Fruit fly (Drosophila melanogaster) whole organism: ENCODE data around the gene CG7156.

ENCODE experiments used
- CG8478 ChIP-seq: fragments of >200 bp; optimal IDR thresholded peaks from 2 replicates; lab custom pipeline; 2018; ENCODE audit warnings: inconsistent platforms
- Dll ChIP-seq: fragments of >200 bp; optimal IDR thresholded peaks from 2 replicates; lab custom pipeline; 2017
- EcR ChIP-seq, 2 experiments: fragments of >200 bp; optimal IDR thresholded peaks; 2 replicates each; lab custom pipeline; 2017; ENCODE audit warnings: missing biosample characterization in 2 of 2, missing genetic modification characterization in 2 of 2, missing genetic modification reagents in 2 of 2
- pan ChIP-seq: fragments of >200 bp; optimal IDR thresholded peaks from 2 replicates; lab custom pipeline; 2017
- psq ChIP-seq: fragments of >200 bp; optimal IDR thresholded peaks from 2 replicates; lab custom pipeline; 2017
- usp ChIP-seq: fragments of >200 bp; optimal IDR thresholded peaks from 2 replicates; lab custom pipeline; 2017; ENCODE audit warnings: missing biosample characterization, missing genetic modification characterization, mixed read lengths

CG7156 gene

DNA sequence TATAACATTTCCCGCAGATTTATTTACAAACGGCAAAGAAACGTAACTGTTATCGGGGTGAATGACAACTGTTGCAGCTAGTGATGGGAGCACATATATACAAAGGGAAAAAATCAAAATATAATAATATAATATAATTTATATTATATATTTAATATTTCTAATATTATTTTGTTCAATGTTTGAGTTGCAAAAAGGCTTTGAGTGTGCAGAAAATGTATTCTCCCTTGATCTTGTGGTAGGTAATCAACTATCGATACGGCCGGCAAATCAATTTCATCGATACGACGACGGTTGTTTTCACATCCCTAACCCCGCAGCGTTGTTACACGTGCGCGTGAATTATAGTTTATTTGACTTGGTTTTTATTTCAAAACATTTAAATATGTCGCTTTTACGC is 18.5 kb downstream of the CG7156 start, which contains the start of the genes mTerf5 and Non3:
TSS of gene mTerf5 (minus strand) at position 249 of the 400 bp plus-strand sequence.
TSS of gene Non3 (plus strand) at position 289 of the 400 bp plus-strand sequence.
- no peak for TF ChIP-seq psq
- TF ChIP-seq usp (GFP tag; lab: Kevin White, UChicago) = no peak
- no peak for TF ChIP-seq Dll
- no peak for TF ChIP-seq pan (lab: Kevin White, UChicago)
- no peak for TF ChIP-seq EcR (GFP tag; optimal IDR thresholded peaks at IDR 0.05; lab: Kevin White, UChicago)
- no peak for TF ChIP-seq CG8478 (lab: Kevin White, UChicago)

DNA sequence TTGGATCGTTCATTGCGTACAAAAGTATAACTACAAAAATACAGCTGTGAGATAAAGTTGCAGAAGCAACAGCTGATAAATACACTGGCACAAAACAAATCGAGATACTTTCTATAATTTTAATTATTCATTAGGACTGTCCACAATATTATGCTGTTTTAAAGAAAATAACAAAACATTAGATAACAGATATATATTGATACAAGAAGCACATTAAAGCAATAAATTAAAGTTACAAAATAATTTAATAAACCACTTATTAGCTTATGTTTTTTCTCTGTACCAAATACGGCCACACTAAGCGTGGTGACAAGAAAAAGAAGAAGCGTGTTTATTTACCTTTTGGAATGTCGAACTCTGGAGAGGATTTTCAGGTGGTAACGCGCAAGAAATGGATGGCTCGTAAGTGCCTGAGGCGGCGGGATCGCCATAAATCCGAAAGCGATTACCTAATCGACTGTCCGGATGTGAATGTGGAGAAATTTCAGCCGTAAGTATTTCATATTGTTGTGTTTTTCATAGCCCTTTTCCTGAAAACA is 21.7 kb downstream of the CG7156 start, which contains the start of the genes CG7988 and CG7183:
TSS of gene CG7988 (plus strand) at position 316 of the 539 bp plus-strand sequence.
TSS of gene CG7183 (minus strand) at position 489 of the 539 bp plus-strand sequence.
- no peak for TF ChIP-seq pan (lab: Kevin White, UChicago)
- TF ChIP-seq psq = no peak
- no peak for TF ChIP-seq Dll
- no peak for TF ChIP-seq CG8478 (lab: Kevin White, UChicago)
- TF ChIP-seq usp (GFP tag; lab: Kevin White, UChicago) = no peak
- TF ChIP-seq EcR (GFP tag; optimal IDR thresholded peaks at IDR 0.05; lab: Kevin White, UChicago) = no peak

DNA sequence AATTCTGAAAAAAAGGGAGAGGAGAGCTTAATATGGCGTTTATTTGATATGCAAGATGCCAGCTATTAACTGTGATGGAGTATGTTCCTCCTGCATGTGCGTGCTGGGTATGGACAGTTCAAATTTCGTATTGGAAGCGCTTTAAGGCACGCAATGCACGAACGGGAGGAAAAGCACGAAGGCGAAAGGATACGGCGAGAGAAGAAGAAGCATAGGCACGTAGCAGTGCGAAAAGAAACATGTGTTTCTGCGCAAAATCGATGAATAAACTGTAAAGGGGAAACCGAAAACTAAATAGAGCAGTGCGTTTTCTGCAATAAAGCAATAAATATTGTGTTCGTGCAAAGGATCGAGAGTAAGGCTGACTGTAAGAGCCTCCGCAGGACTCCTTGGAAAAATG is 26.1 kb downstream of the CG7156 start, which contains the start of gene CG14314:
TSS of gene CG14314 (plus strand) at position 243 of the 400 bp plus-strand sequence.
- no peak for TF ChIP-seq Dll
- TF ChIP-seq EcR (GFP tag; optimal IDR thresholded peaks at IDR 0.05; lab: Kevin White, UChicago) = no peak
- TF ChIP-seq CG8478 (lab: Kevin White, UChicago) = no peak
- no peak for TF ChIP-seq psq

DNA sequence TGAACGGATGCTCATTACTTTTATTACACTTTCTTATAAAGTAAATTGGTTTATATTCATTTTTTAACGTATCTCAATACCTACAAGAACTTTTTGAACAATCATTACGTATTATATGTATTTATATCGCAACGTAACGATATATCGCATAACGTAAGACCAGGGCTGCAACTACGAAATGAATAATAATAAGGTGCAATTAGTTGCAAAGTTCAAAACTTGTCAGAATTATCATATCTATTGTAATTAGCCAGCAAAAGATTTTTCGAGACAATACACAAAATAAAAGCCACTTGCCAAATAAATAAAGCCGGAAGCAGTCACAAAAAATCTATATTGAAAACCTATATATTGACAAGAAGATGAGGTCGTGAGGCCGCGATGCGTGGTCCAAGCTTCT is 26.7 kb downstream of the CG7156 start:
- TF ChIP-seq psq = no peak
- no peak for TF ChIP-seq pan (lab: Kevin White, UChicago)
- no peak for TF ChIP-seq usp (GFP tag; lab: Kevin White, UChicago)
- no peak for TF ChIP-seq CG8478 (lab: Kevin White, UChicago)
- TF ChIP-seq Dll = no peak
- no peak for TF ChIP-seq EcR (GFP tag; optimal IDR thresholded peaks at IDR 0.05; lab: Kevin White, UChicago)

DNA sequence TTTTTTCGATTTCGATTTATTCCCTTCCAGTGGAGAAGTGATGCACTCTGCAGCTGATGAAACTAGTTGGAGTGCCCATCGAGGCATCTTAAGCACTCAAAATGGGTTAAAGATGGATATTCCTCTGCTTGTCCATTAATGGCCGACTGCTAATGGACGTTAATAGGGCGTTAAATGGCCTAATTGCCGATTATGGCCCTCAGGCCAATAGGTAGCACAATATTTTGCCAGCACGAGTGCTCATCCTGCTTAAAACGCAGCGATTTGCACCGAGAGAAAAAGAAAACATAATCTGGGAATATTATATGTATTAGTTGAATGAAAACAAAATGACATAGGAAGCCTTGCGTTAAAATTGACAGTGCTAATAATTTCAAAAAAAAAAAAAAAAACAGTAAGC is 33.5 kb downstream of the CG7156 start, which contains the start of gene CG44158:
TSS of gene CG44158 (plus strand) at position 301 of the 400 bp plus-strand sequence.
- no peak for TF ChIP-seq Dll
- no peak for TF ChIP-seq EcR (GFP tag; optimal IDR thresholded peaks at IDR 0.05; lab: Kevin White, UChicago)
- TF ChIP-seq psq = no peak
- no peak for TF ChIP-seq pan (lab: Kevin White, UChicago)
- no peak for TF ChIP-seq usp (GFP tag; lab: Kevin White, UChicago)
- no peak for TF ChIP-seq CG8478 (lab: Kevin White, UChicago)

DNA sequence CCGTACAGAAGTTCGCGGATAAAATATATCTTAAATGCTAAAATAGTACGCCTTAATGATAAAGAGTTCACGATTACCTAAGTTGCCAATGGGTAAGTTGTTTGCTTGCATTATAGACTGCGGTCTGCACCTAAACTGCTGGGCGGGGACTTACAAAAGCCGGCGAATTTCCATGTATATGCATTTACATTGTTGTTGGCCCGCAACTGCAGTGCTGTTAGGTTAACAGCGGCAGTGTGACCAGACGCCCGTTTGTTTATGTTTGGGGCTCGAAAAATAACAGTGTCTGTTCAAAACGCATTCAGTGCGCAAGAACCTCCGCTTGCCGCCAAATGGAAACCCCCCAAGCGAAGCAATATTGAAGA is 42.1 kb downstream of the CG7156 start:
- TF ChIP-seq CG8478 (lab: Kevin White, UChicago) (no peak), pan (lab: Kevin White, UChicago) (no peak), EcR (GFP tag; optimal IDR thresholded peaks at IDR 0.05; lab: Kevin White, UChicago) (no peak), psq (no peak), Dll (no peak), usp (GFP tag; lab: Kevin White, UChicago) (no peak)

DNA sequence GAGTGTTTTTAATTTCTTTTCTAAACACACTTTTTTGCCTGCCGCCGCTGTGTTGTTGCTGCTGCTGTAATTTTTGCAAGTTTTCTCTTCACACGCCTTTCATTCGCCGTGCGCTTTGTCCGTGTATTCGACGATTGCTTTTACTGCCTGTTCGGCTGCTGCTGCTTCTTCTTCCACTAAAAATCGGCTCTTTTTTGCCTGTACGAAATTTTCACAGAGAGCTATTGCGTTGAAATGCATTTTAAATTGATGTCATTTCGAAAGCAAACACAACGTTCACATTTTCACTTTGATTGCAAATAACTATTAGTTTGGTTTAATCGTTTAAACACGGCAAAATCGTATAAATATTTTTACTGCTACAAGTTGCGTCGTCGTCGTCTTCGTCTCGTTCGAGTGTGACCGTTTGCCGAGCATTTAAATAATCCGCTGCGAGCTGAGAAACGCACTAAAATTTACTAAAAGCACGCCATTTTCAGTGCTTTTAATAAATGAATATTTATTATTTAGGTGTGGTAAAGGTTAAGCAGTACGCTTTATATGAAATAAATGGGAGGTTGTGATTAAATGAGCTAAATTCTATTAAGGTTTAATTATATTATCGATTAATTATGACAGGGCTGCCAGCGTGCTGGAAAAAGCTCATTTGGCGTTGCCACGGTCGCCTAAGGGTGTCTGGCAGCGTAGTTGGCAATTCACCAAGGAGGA is 42.6 kb downstream of the CG7156 start, which contains the start of the genes Ssdp and CG7985:
TSS of gene Ssdp (minus strand) at position 419 of the 708 bp plus-strand sequence.
TSS of gene CG7985 (plus strand) at position 681 of the 708 bp plus-strand sequence.
- TF ChIP-seq psq = peak; percentile 59
- TF ChIP-seq CG8478 (lab: Kevin White, UChicago) = no peak
- TF ChIP-seq EcR (GFP tag; optimal IDR thresholded peaks at IDR 0.05; lab: Kevin White, UChicago) = no peak
- TF ChIP-seq Dll = no peak

DNA sequence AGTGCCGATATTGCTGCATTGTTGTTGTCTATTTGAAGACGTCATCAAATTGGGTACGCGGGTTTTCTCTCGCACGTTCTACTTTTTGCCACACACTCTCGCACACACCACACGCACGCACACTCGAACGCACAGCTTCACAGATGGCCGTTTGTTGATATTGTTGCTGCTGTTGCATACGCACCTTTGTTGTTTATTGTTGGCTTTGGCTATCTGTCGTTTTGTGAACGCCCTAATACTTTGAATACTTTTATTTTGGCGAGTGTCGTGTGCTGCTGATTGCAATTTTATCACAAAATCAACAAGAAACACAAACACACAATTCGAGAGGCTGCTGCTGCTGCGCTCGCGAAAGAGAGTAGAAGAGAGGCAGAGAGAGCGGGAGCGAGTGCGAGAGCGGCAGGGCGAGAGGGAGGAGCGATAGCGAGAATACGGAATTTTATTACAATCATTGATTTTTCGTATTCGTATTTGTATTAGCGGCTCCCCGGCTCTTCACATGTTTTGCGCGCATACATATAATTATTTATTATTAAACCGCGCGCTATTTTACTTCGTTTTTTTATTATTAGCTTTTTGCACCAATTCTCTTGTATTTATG is 43.3 kb downstream of the CG7156 start:
- no peak for TF ChIP-seq usp (GFP tag; lab: Kevin White, UChicago)
- no peak for TF ChIP-seq CG8478 (lab: Kevin White, UChicago)
- peak; percentile 97 for TF ChIP-seq Dll
- no peak for TF ChIP-seq pan (lab: Kevin White, UChicago)
- TF ChIP-seq psq = no peak
- no peak for TF ChIP-seq EcR (GFP tag; optimal IDR thresholded peaks at IDR 0.05; lab: Kevin White, UChicago)

DNA sequence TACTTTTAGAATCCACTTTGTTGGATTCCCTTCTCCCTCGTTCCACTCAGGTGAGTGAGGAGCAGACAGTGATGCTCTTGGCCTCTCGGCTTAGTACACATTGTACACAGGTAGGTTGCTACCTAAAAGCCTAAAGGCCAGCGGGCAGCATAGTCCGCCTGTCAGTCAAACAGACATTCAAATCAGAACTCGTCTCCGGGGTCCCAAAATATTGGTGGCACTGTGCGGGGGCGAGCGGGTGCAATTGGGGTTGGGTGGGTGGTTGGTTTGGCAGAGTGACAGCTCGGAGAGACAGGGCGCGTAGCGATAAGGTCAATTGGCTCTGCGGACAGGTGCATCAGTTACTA is 44.2 kb downstream of the CG7156 start:
- TF ChIP-seq EcR (GFP tag; optimal IDR thresholded peaks at IDR 0.05; lab: Kevin White, UChicago) (no peak), Dll (no peak), CG8478 (lab: Kevin White, UChicago) (no peak), psq (no peak), pan (lab: Kevin White, UChicago) (no peak), usp (GFP tag; lab: Kevin White, UChicago) (no peak)

DNA sequence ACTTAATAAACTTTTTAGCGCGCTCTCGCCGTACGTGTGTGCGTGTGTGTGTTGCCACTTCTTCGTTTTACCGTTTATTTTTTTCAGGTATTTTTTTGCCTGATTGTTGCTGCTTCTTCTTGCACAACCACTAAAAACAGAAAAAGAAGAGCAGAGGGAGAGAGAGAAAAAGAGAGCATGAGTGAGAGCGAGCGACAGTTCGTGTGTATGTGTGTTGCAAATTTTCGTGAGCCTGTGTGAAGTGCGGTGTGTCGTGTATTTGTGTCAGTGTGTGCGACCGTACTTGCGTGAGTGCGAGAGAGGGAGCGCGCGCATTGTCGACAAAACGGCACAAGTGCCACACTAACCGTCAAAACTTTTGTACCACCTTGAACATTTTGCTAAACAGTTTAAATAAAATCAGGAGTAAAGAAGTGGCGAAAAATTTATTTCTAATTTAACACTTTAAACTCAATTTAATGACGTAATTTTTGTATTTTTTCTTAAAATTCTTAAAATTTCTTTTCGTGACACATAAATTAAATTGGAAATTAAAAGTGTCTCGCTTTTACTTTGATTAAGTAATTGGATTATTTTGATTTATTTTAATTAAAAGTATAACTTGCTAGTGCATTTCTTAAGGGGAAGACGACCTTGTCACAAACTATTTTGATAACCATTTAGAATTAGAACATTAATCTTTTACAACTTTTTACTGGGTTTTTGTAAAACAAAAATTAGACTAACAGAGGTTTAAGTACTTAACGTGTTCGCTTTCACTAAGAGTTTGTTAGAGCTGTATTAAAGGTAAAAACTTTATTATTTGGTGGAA is 44.8 kb downstream of the CG7156 start:
- TF ChIP-seq Dll (peak; percentile 98), CG8478 (lab: Kevin White, UChicago) (peak; percentile 51), EcR (GFP tag; optimal IDR thresholded peaks at IDR 0.05; lab: Kevin White, UChicago) (no peak)

DNA sequence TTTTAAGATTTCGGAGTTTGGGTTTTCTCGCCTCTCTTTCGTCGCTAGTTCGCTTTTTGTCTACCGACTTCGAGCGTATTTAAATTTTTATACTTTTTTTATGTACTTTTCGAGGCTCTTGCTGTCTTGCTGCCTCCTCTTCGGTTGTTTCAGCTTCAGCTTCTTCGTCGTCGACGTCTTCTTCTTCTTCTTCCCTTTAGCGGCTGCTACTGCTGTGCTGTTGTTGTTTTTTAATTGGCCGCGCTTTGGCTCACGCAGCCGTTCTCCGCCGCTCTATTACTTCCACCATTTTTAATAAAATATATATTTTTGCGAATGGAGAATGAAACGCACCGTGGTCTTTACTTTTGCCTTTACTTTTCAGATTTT is 45.4 kb downstream of the CG7156 start:
- TF ChIP-seq pan (lab: Kevin White, UChicago) = no peak
- TF ChIP-seq usp (GFP tag; lab: Kevin White, UChicago) = no peak
- no peak for TF ChIP-seq EcR (GFP tag; optimal IDR thresholded peaks at IDR 0.05; lab: Kevin White, UChicago)
- no peak for TF ChIP-seq CG8478 (lab: Kevin White, UChicago)
